Worm (Caenorhabditis elegans) whole organism, young adult: ENCODE results near the gene str-196.

Source experiments
- B0035.1 ChIP-seq: sonication (generic microtip); optimal IDR thresholded peaks from 2 replicates; lab custom pipeline; 2016; ENCODE audit warnings: missing genetic modification characterization, mild to moderate bottlenecking, missing compliant biosample characterization, missing genotype, missing genetic modification reagents
- B0336.3 ChIP-seq: fragments of 200-800 bp; sonication (Bioruptor generic); IDR thresholded peaks from 2 replicates; pipeline ENCODE4 v1.3.6; 2022; ENCODE audit warnings: missing genetic modification characterization, missing compliant biosample characterization
- C06A6.2 ChIP-seq: fragments of 200-800 bp; sonication (Bioruptor generic); conservative IDR thresholded peaks from 2 replicates; pipeline ENCODE4 v1.3.6; 2022; ENCODE audit warnings: missing genetic modification characterization, missing compliant biosample characterization
- F23B12.7 ChIP-seq: sonication (generic microtip); optimal IDR thresholded peaks from 2 replicates; lab custom pipeline; 2017; ENCODE audit warnings: missing genetic modification characterization, mild to moderate bottlenecking, missing compliant biosample characterization, antibody characterized with exemption, moderate library complexity; ENCODE audit not compliant: insufficient read depth
- F33H1.4 ChIP-seq: fragments of 200-800 bp; sonication (Bioruptor generic); IDR thresholded peaks from 2 replicates; pipeline ENCODE4 v1.3.6; 2022; ENCODE audit warnings: missing genetic modification reagents, missing genetic modification characterization, missing compliant biosample characterization
- F55B11.4 ChIP-seq: sonication (generic microtip); optimal IDR thresholded peaks from 2 replicates; lab custom pipeline; 2016; ENCODE audit warnings: missing compliant biosample characterization, missing genetic modification characterization, borderline replicate concordance; ENCODE audit not compliant: insufficient read depth
- Y53F4B.3 ChIP-seq: fragments of 200-800 bp; sonication (Bioruptor generic); IDR thresholded peaks from 2 replicates; pipeline ENCODE4 v1.3.6; 2022; ENCODE audit warnings: missing genetic modification reagents, missing genetic modification characterization, missing compliant biosample characterization
- ZK185.1 ChIP-seq: sonication (generic microtip); optimal IDR thresholded peaks from 2 replicates; lab custom pipeline; 2016; ENCODE audit warnings: mild to moderate bottlenecking, missing genetic modification characterization, missing compliant biosample characterization; ENCODE audit not compliant: poor library complexity, severe bottlenecking
- ama-1 ChIP-seq, 3 experiments: fragments of 150-350 bp in 1 of 3; sonication (generic microtip) in 2 of 3; optimal IDR thresholded peaks; 2 replicates each; lab custom pipeline; 2014 to 2018; ENCODE audit warnings: missing biosample characterization in 2 of 3, missing genetic modification characterization in 2 of 3, missing genetic modification reagents in 2 of 3
- athp-1 ChIP-seq: sonication (generic microtip); optimal IDR thresholded peaks from 2 replicates; lab custom pipeline; 2017; ENCODE audit warnings: mild to moderate bottlenecking, missing genetic modification characterization, missing compliant biosample characterization
- attf-5 ChIP-seq: fragments of 200-800 bp; sonication (Bioruptor generic); optimal IDR thresholded peaks from 2 replicates; lab custom pipeline; 2018; ENCODE audit warnings: mild to moderate bottlenecking, missing genetic modification characterization, missing compliant biosample characterization
- attf-6 ChIP-seq: fragments of 200-800 bp; sonication (Bioruptor generic); IDR thresholded peaks from 2 replicates; pipeline ENCODE4 v1.3.6; 2022; ENCODE audit warnings: missing genetic modification reagents, missing genetic modification characterization, missing compliant biosample characterization
- ccch-3 ChIP-seq: fragments of 200-800 bp; sonication (Bioruptor generic); optimal IDR thresholded peaks from 2 replicates; lab custom pipeline; 2018; ENCODE audit warnings: mild to moderate bottlenecking, missing genetic modification characterization, missing compliant biosample characterization
- cebp-1 ChIP-seq, 2 experiments: fragments of 200-800 bp in 1 of 2; sonication (Bioruptor generic) in 1 of 2; sonication (generic microtip) in 1 of 2; IDR thresholded peaks in 1 of 2; optimal IDR thresholded peaks in 1 of 2; 2 replicates each; pipeline versions ENCODE4 v1.3.6 to Lab custom; 2017 to 2022; ENCODE audit warnings: missing compliant biosample characterization in 2 of 2, missing genetic modification characterization in 2 of 2, mild to moderate bottlenecking in 1 of 2, missing genetic modification reagents in 1 of 2, moderate library complexity in 1 of 2
- cebp-2 ChIP-seq: fragments of 200-800 bp; sonication (Bioruptor generic); IDR thresholded peaks from 2 replicates; pipeline ENCODE4 v1.3.6; 2022; ENCODE audit warnings: missing genetic modification characterization, missing compliant biosample characterization
- ceh-79 ChIP-seq: sonication (generic microtip); optimal IDR thresholded peaks from 2 replicates; lab custom pipeline; 2017; ENCODE audit warnings: mild to moderate bottlenecking, missing genetic modification characterization, missing compliant biosample characterization
- ceh-91 ChIP-seq: fragments of 200-800 bp; sonication (Bioruptor generic); IDR thresholded peaks from 2 replicates; pipeline ENCODE4 v1.3.6; 2022; ENCODE audit warnings: missing genetic modification reagents, missing genetic modification characterization, missing compliant biosample characterization
- dpl-1 ChIP-seq: fragments of 150-350 bp; optimal IDR thresholded peaks from 2 replicates; lab custom pipeline; 2014; ENCODE audit warnings: missing biosample characterization, missing genetic modification reagents, missing genetic modification characterization
- hlh-12 ChIP-seq: sonication (generic microtip); optimal IDR thresholded peaks from 2 replicates; lab custom pipeline; 2016; ENCODE audit warnings: missing genetic modification characterization, missing compliant biosample characterization
- hmg-1.2 ChIP-seq: fragments of 200-800 bp; sonication (Bioruptor generic); IDR thresholded peaks from 2 replicates; pipeline ENCODE4 v1.3.6; 2022; ENCODE audit warnings: missing genetic modification reagents, missing genetic modification characterization, missing compliant biosample characterization
- hrde-1 ChIP-seq: sonication (generic microtip); optimal IDR thresholded peaks from 2 replicates; lab custom pipeline; 2016; ENCODE audit warnings: missing genetic modification characterization, mild to moderate bottlenecking, missing compliant biosample characterization, moderate library complexity, missing genotype, missing genetic modification reagents, borderline replicate concordance
- lin-54 ChIP-seq: fragments of 200-800 bp; sonication (Bioruptor generic); optimal IDR thresholded peaks from 2 replicates; lab custom pipeline; 2018; ENCODE audit warnings: mild to moderate bottlenecking, missing genetic modification characterization, missing compliant biosample characterization
- lsl-1 ChIP-seq: fragments of 200-800 bp; sonication (Bioruptor generic); optimal IDR thresholded peaks from 2 replicates; lab custom pipeline; 2018; ENCODE audit warnings: mild to moderate bottlenecking, missing genetic modification characterization, moderate library complexity, missing compliant biosample characterization
- lsy-27 ChIP-seq: sonication (generic microtip); optimal IDR thresholded peaks from 2 replicates; lab custom pipeline; 2017; ENCODE audit warnings: missing genetic modification characterization, mild to moderate bottlenecking, missing compliant biosample characterization, antibody characterized with exemption, missing genotype, borderline replicate concordance; ENCODE audit not compliant: insufficient read depth
- madf-3 ChIP-seq: fragments of 200-800 bp; sonication (Bioruptor generic); IDR thresholded peaks from 2 replicates; pipeline ENCODE4 v1.3.6; 2022; ENCODE audit warnings: missing genetic modification reagents, missing genetic modification characterization, missing compliant biosample characterization
- madf-6 ChIP-seq: fragments of 200-800 bp; sonication (Bioruptor generic); IDR thresholded peaks from 2 replicates; pipeline ENCODE4 v1.3.6; 2022; ENCODE audit warnings: missing genetic modification reagents, missing genetic modification characterization, missing compliant biosample characterization
- mel-28 ChIP-seq: sonication (generic microtip); optimal IDR thresholded peaks from 2 replicates; lab custom pipeline; 2016; ENCODE audit warnings: borderline replicate concordance, mild to moderate bottlenecking, missing genetic modification characterization, missing compliant biosample characterization
- nhr-120 ChIP-seq: fragments of 200-800 bp; sonication (Bioruptor generic); IDR thresholded peaks from 2 replicates; pipeline ENCODE4 v1.3.6; 2022; ENCODE audit warnings: missing genetic modification characterization, missing compliant biosample characterization
- nhr-80 ChIP-seq: sonication (generic microtip); optimal IDR thresholded peaks from 2 replicates; lab custom pipeline; 2016; ENCODE audit warnings: missing genetic modification characterization, missing compliant biosample characterization
- repo-1 ChIP-seq: sonication (generic microtip); optimal IDR thresholded peaks from 2 replicates; lab custom pipeline; 2017; ENCODE audit warnings: mild to moderate bottlenecking, missing genetic modification characterization, missing compliant biosample characterization
- snpc-3.4 ChIP-seq: sonication (generic microtip); optimal IDR thresholded peaks from 2 replicates; lab custom pipeline; 2017; ENCODE audit warnings: missing genetic modification characterization, mild to moderate bottlenecking, missing compliant biosample characterization, antibody characterized with exemption, moderate library complexity, missing genotype, missing genetic modification reagents
- snpc-4 ChIP-seq, 5 experiments: fragments of 150-350 bp in 1 of 5; sonication (generic microtip) in 4 of 5; optimal IDR thresholded peaks; 2 replicates each; lab custom pipeline; 2014 to 2018; ENCODE audit warnings: missing genetic modification characterization in 5 of 5, missing biosample characterization in 3 of 5, antibody characterized with exemption in 2 of 5, mild to moderate bottlenecking in 2 of 5, missing compliant biosample characterization in 2 of 5, missing genotype in 2 of 5, moderate library complexity in 2 of 5, missing genetic modification reagents in 1 of 5
- tbx-9 ChIP-seq: sonication (generic microtip); optimal IDR thresholded peaks from 2 replicates; lab custom pipeline; 2016; ENCODE audit warnings: borderline replicate concordance, missing genetic modification characterization, inconsistent platforms, missing compliant biosample characterization
- xnd-1 ChIP-seq: sonication (generic microtip); optimal IDR thresholded peaks from 2 replicates; lab custom pipeline; 2016; ENCODE audit warnings: missing genotype, missing genetic modification reagents, missing genetic modification characterization, missing compliant biosample characterization
- zfh-2 ChIP-seq: fragments of 200-800 bp; sonication (Bioruptor generic); conservative IDR thresholded peaks from 2 replicates; pipeline ENCODE4 v1.3.6; 2022; ENCODE audit warnings: missing genetic modification reagents, missing genetic modification characterization, missing compliant biosample characterization

str-196 gene

ce11 chrV:486684-487083 is 4.8 kb upstream of the str-196 start, which contains the start of gene nhr-211:
Gene nhr-211 (plus strand): TSS chrV:486984.
- no peak for TF ChIP-seq hrde-1
- no peak for TF ChIP-seq madf-6 (GFP tag; lab: Robert Waterston, UW)
- no peak for TF ChIP-seq lsy-27 (tag; lab: Kevin White, UChicago)
- TF ChIP-seq C06A6.2 (GFP tag; lab: Robert Waterston, UW), result no peak
- TF ChIP-seq lin-54 (GFP tag; lab: Kevin White, UChicago), result no peak
- no peak for TF ChIP-seq hlh-12 (tag; lab: Kevin White, UChicago)
- TF ChIP-seq Y53F4B.3 (GFP tag; lab: Robert Waterston, UW), result no peak
- TF ChIP-seq tbx-9 (tag; lab: Kevin White, UChicago), result no peak
- no peak for TF ChIP-seq snpc-3.4
- no peak for TF ChIP-seq athp-1 (tag; lab: Kevin White, UChicago)
- TF ChIP-seq ZK185.1 (tag; lab: Kevin White, UChicago), result no peak
- TF ChIP-seq dpl-1 (GFP tag; lab: Kevin White, UChicago), result no peak
- TF ChIP-seq cebp-2, result no peak
- no peak for TF ChIP-seq F33H1.4 (GFP tag; lab: Robert Waterston, UW)
- TF ChIP-seq nhr-120 (GFP tag; lab: Robert Waterston, UW), result no peak
- no peak for TF ChIP-seq ccch-3 (GFP tag; lab: Kevin White, UChicago)

ce11 chrV:487980-488379 is 3.6 kb upstream of the str-196 start:
- no peak for TF ChIP-seq madf-3
- TF ChIP-seq attf-5, result no peak
- TF ChIP-seq snpc-4 (GFP tag; optimal IDR thresholded peaks at IDR 0.05; lab: Kevin White, UChicago), result no peak
- TF ChIP-seq snpc-4 (tag; optimal IDR thresholded peaks at IDR 0.05; lab: Kevin White, UChicago), result peak in 2 of 4 experiments; percentile 57 to 72
- no peak for TF ChIP-seq cebp-1 (GFP tag; IDR thresholded peaks at IDR 0.05; lab: Robert Waterston, UW)
- TF ChIP-seq cebp-1 (tag; optimal IDR thresholded peaks at IDR 0.05; lab: Kevin White, UChicago), result no peak
- TF ChIP-seq cebp-2, result no peak
- TF ChIP-seq zfh-2 (GFP tag; lab: Robert Waterston, UW), result peak; percentile 58
- no peak for TF ChIP-seq xnd-1 (tag; lab: Kevin White, UChicago)
- no peak for TF ChIP-seq B0336.3 (GFP tag; lab: Robert Waterston, UW)
- no peak for TF ChIP-seq mel-28 (tag; lab: Kevin White, UChicago)
- no peak for TF ChIP-seq ceh-79 (tag; lab: Kevin White, UChicago)
- no peak for TF ChIP-seq ama-1 (optimal IDR thresholded peaks at IDR 0.05; lab: Kevin White, UChicago)
- TF ChIP-seq ama-1 (GFP tag; optimal IDR thresholded peaks at IDR 0.05; lab: Kevin White, UChicago), result no peak
- TF ChIP-seq lsl-1, result no peak
- TF ChIP-seq ceh-91 (GFP tag; lab: Robert Waterston, UW), result no peak
- no peak for TF ChIP-seq attf-6
- no peak for TF ChIP-seq repo-1 (tag; lab: Kevin White, UChicago)
- peak; percentile 13; the same call in 1 of the 2 replicates for TF ChIP-seq hmg-1.2
- TF ChIP-seq F55B11.4 (tag; lab: Kevin White, UChicago), result no peak
- no peak for TF ChIP-seq F23B12.7 (tag; lab: Kevin White, UChicago)
- no peak for TF ChIP-seq B0035.1 (tag; lab: Kevin White, UChicago)

ce11 chrV:489320-489719 is 2.2 kb upstream of the str-196 start, which contains the start of gene nhr-106:
Gene nhr-106 (plus strand): TSS chrV:489620.
- TF ChIP-seq B0336.3 (GFP tag; lab: Robert Waterston, UW), result no peak
- peak; percentile 27 for TF ChIP-seq nhr-80
